Fruit fly (Drosophila melanogaster) whole organism, prepupa: Measurements from ENCODE around the gene Idgf2.

Experiments used
- Blimp-1 ChIP-seq: fragments of 200-800 bp; sonication (Bioruptor generic); optimal IDR thresholded peaks from 3 replicates; lab custom pipeline; 2017; ENCODE audit warnings: missing biosample characterization, missing genetic modification characterization, mild to moderate bottlenecking, moderate library complexity, missing genetic modification reagents
- CG10631 ChIP-seq: fragments of 200-800 bp; sonication (Bioruptor generic); optimal IDR thresholded peaks from 2 replicates; lab custom pipeline; 2016; ENCODE audit warnings: missing biosample characterization, missing genetic modification characterization
- CG10669 ChIP-seq: fragments of 200-800 bp; sonication (Bioruptor generic); optimal IDR thresholded peaks from 3 replicates; lab custom pipeline; 2018; ENCODE audit warnings: missing biosample characterization, mild to moderate bottlenecking, missing genetic modification characterization, moderate library complexity
- CG11294 ChIP-seq: fragments of 200-800 bp; sonication (Bioruptor generic); IDR thresholded peaks from 2 replicates; pipeline ENCODE4 v1.3.6; 2022; ENCODE audit warnings: missing biosample characterization, missing genetic modification characterization
- CG15336 ChIP-seq: fragments of 200-800 bp; sonication (Bioruptor generic); IDR thresholded peaks from 2 replicates; pipeline ENCODE4 v1.3.6; 2022; ENCODE audit warnings: missing biosample characterization, missing genetic modification characterization
- CG31627 ChIP-seq: fragments of 200-800 bp; sonication (Bioruptor generic); optimal IDR thresholded peaks from 3 replicates; lab custom pipeline; 2016; ENCODE audit warnings: missing biosample characterization, missing genetic modification characterization
- CG32006 ChIP-seq: fragments of 200-800 bp; sonication (Bioruptor generic); optimal IDR thresholded peaks from 3 replicates; lab custom pipeline; 2017; ENCODE audit warnings: missing biosample characterization, mild to moderate bottlenecking, missing genetic modification characterization
- CG4318 ChIP-seq: fragments of 200-800 bp; sonication (Bioruptor generic); optimal IDR thresholded peaks from 3 replicates; lab custom pipeline; 2017; ENCODE audit warnings: missing biosample characterization, mild to moderate bottlenecking, missing genetic modification characterization
- CG6163 ChIP-seq: fragments of 200-800 bp; sonication (Bioruptor generic); IDR thresholded peaks from 3 replicates; pipeline ENCODE4 v1.3.6; 2022; ENCODE audit warnings: missing biosample characterization, missing genetic modification characterization
- CG6792 ChIP-seq: fragments of 200-800 bp; sonication (Bioruptor generic); optimal IDR thresholded peaks from 3 replicates; lab custom pipeline; 2016; ENCODE audit warnings: missing biosample characterization, missing genetic modification characterization
- CG8119 ChIP-seq: fragments of 200-800 bp; sonication (Bioruptor generic); IDR thresholded peaks from 3 replicates; pipeline ENCODE4 v1.3.6; 2022; ENCODE audit warnings: missing biosample characterization, missing genetic modification characterization
- CG8632 ChIP-seq: fragments of 200-800 bp; sonication (Bioruptor generic); optimal IDR thresholded peaks from 3 replicates; lab custom pipeline; 2016; ENCODE audit warnings: missing biosample characterization, missing genetic modification characterization
- CG9139 ChIP-seq: fragments of 200-800 bp; sonication (Bioruptor generic); optimal IDR thresholded peaks from 3 replicates; lab custom pipeline; 2017; ENCODE audit warnings: missing biosample characterization, mild to moderate bottlenecking, missing genetic modification characterization
- Eip75B ChIP-seq: fragments of 200-800 bp; sonication (Bioruptor generic); optimal IDR thresholded peaks from 3 replicates; lab custom pipeline; 2016; ENCODE audit warnings: missing biosample characterization, missing genetic modification characterization
- Eip78C ChIP-seq: fragments of 200-800 bp; sonication (Bioruptor generic); peaks from one replicate; lab custom pipeline; 2016; ENCODE audit warnings: missing biosample characterization, missing genetic modification characterization
- Eip93F ChIP-seq: fragments of 200-800 bp; sonication (Bioruptor generic); optimal IDR thresholded peaks from 2 replicates; lab custom pipeline; 2016; ENCODE audit warnings: missing biosample characterization, mild to moderate bottlenecking, missing genetic modification characterization
- Ets21C ChIP-seq: fragments of 200-800 bp; sonication (Bioruptor generic); optimal IDR thresholded peaks from 3 replicates; lab custom pipeline; 2016; ENCODE audit warnings: missing biosample characterization, missing genetic modification characterization
- Gug ChIP-seq: fragments of 200-800 bp; sonication (Bioruptor generic); IDR thresholded peaks from 2 replicates; pipeline ENCODE4 v1.3.6; 2022; ENCODE audit warnings: missing biosample characterization, missing genetic modification characterization
- Hr39 ChIP-seq: fragments of 200-800 bp; sonication (Bioruptor generic); optimal IDR thresholded peaks from 2 replicates; lab custom pipeline; 2016; ENCODE audit warnings: missing biosample characterization, missing genetic modification characterization
- Hr4 ChIP-seq: fragments of 200-800 bp; sonication (Bioruptor generic); optimal IDR thresholded peaks from 3 replicates; lab custom pipeline; 2016; ENCODE audit warnings: missing biosample characterization, missing genetic modification characterization
- Met ChIP-seq: fragments of 200-800 bp; sonication (Bioruptor generic); optimal IDR thresholded peaks from 3 replicates; lab custom pipeline; 2016; ENCODE audit warnings: missing biosample characterization, missing genetic modification characterization
- Smox ChIP-seq: fragments of 200-800 bp; sonication (Bioruptor generic); optimal IDR thresholded peaks from 3 replicates; lab custom pipeline; 2016; ENCODE audit warnings: missing biosample characterization, missing genetic modification characterization
- Sox102F ChIP-seq: fragments of 200-800 bp; sonication (Bioruptor generic); optimal IDR thresholded peaks from 2 replicates; lab custom pipeline; 2016; ENCODE audit warnings: missing biosample characterization, mild to moderate bottlenecking, missing genetic modification characterization
- Sox14 ChIP-seq: fragments of 200-800 bp; sonication (Bioruptor generic); optimal IDR thresholded peaks from 3 replicates; lab custom pipeline; 2016; ENCODE audit warnings: missing biosample characterization, missing genetic modification characterization
- Sox15 ChIP-seq: fragments of 200-800 bp; sonication (Bioruptor generic); optimal IDR thresholded peaks from 3 replicates; lab custom pipeline; 2016; ENCODE audit warnings: missing biosample characterization, missing genetic modification characterization
- achi ChIP-seq: fragments of 200-800 bp; sonication (Bioruptor generic); optimal IDR thresholded peaks from 3 replicates; lab custom pipeline; 2016; ENCODE audit warnings: missing biosample characterization, missing genetic modification characterization
- acj6 ChIP-seq: fragments of 200-800 bp; sonication (Bioruptor generic); optimal IDR thresholded peaks from 3 replicates; lab custom pipeline; 2016; ENCODE audit warnings: missing biosample characterization, missing genetic modification characterization
- cyc ChIP-seq: fragments of 200-800 bp; sonication (Bioruptor generic); optimal IDR thresholded peaks from 3 replicates; lab custom pipeline; 2016; ENCODE audit warnings: missing biosample characterization, missing genetic modification characterization
- fkh ChIP-seq: fragments of 200-800 bp; sonication (Bioruptor generic); optimal IDR thresholded peaks from 3 replicates; lab custom pipeline; 2017; ENCODE audit warnings: missing biosample characterization, mild to moderate bottlenecking, missing genetic modification characterization, moderate library complexity
- lz ChIP-seq: fragments of 200-800 bp; sonication (Bioruptor generic); optimal IDR thresholded peaks from 3 replicates; lab custom pipeline; 2016; ENCODE audit warnings: missing biosample characterization, missing genetic modification characterization
- salr ChIP-seq, 2 experiments: fragments of 200-800 bp; sonication (Bioruptor generic); optimal IDR thresholded peaks; 3 replicates each; lab custom pipeline; 2016 to 2018; ENCODE audit warnings: missing biosample characterization in 2 of 2, missing genetic modification characterization in 2 of 2, mild to moderate bottlenecking in 1 of 2
- ss ChIP-seq, 2 experiments: fragments of 200-800 bp; sonication (Bioruptor generic); optimal IDR thresholded peaks; 2 replicates in 1 of 2; 3 replicates in 1 of 2; lab custom pipeline; 2017 to 2018; ENCODE audit warnings: mild to moderate bottlenecking in 2 of 2, missing biosample characterization in 2 of 2, missing genetic modification characterization in 2 of 2, moderate library complexity in 1 of 2
- svp ChIP-seq: fragments of 200-800 bp; sonication (Bioruptor generic); peaks from one replicate; lab custom pipeline; 2016; ENCODE audit warnings: missing biosample characterization, missing genetic modification characterization
- topi ChIP-seq: fragments of 200-800 bp; sonication (Bioruptor generic); optimal IDR thresholded peaks from 3 replicates; lab custom pipeline; 2016; ENCODE audit warnings: missing biosample characterization, missing genetic modification characterization
- vri ChIP-seq: fragments of 200-800 bp; sonication (Bioruptor generic); optimal IDR thresholded peaks from 3 replicates; lab custom pipeline; 2016; ENCODE audit warnings: missing biosample characterization, mild to moderate bottlenecking, missing genetic modification characterization

Gene Idgf2

dm6 chr2L:16451858-16452257 lies 4.7 kb downstream of the Idgf2 start:
- TF ChIP-seq fkh (GFP tag; lab: Kevin White, UChicago): peak; percentile 68
- TF ChIP-seq Gug (GFP tag; lab: Robert Waterston, UW): no peak

DNA sequence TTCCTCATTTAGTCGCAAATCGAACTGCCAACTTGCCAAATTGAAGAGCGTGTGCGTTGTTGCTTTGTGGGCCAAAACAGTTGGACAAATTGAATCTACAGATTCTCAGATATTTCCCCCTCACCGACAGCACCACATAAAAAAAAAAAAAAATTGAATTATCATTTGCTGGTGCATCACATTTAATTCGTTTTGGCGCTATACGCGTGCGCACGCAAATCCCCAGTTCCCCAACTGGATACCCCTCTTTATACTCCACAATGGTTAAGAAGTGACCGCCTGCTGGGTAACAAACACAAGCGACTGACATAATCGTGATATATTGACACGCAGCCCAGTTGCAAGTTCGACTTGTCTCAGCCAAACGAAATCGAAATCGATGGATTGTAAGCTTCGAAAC lies 11.3 kb downstream of the Idgf2 start:
- no peak for TF ChIP-seq fkh (GFP tag; lab: Kevin White, UChicago)
- TF ChIP-seq Sox102F (GFP tag; lab: Kevin White, UChicago): no peak
- TF ChIP-seq ss (GFP tag; optimal IDR thresholded peaks at IDR 0.05; lab: Kevin White, UChicago): peak in 1 of 2 experiments; percentile 95

DNA sequence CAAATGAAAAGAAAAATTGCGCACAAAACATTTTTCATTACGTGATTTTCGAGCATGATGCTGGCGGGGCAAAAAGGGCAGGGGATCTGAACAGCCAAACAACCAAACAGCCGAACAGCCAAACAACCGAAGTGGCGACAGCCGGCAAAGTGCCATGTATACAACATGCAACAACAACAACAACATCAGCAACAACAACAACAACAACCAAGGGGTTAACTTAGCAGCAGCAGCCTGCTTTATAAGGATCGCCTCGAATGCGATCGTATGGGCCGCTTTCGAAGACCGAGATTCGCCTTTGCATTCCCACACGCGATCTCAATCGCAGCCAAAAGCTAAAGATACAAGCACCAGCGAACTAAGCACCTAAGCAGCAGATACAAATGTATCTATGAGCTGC lies 16.5 kb downstream of the Idgf2 start:
- TF ChIP-seq Ets21C (GFP tag; lab: Kevin White, UChicago) (no peak), CG11294 (no peak), Sox14 (GFP tag; lab: Kevin White, UChicago) (no peak), CG6163 (GFP tag; lab: Robert Waterston, UW) (no peak), ss (GFP tag; optimal IDR thresholded peaks at IDR 0.05; lab: Kevin White, UChicago) (peak in 1 of 2 experiments; percentile 90), Hr39 (GFP tag; lab: Kevin White, UChicago) (no peak), CG6792 (GFP tag; lab: Kevin White, UChicago) (no peak), salr (GFP tag; optimal IDR thresholded peaks at IDR 0.05; lab: Kevin White, UChicago) (no peak), Sox15 (GFP tag; lab: Kevin White, UChicago) (no peak), lz (GFP tag; lab: Kevin White, UChicago) (no peak), CG10669 (GFP tag; lab: Kevin White, UChicago) (no peak), vri (GFP tag; lab: Kevin White, UChicago) (peak; percentile 34), Eip78C (peak; percentile 42), cyc (GFP tag; lab: Kevin White, UChicago) (no peak), svp (GFP tag; lab: Kevin White, UChicago) (no peak), CG10631 (GFP tag; lab: Kevin White, UChicago) (no peak), CG9139 (GFP tag; lab: Kevin White, UChicago) (no peak), CG31627 (GFP tag; lab: Kevin White, UChicago) (no peak), Sox102F (GFP tag; lab: Kevin White, UChicago) (no peak), Smox (no peak), Blimp-1 (GFP tag; lab: Kevin White, UChicago) (no peak), acj6 (GFP tag; lab: Kevin White, UChicago) (no peak), Eip75B (GFP tag; lab: Kevin White, UChicago) (no peak), Hr4 (GFP tag; lab: Kevin White, UChicago) (no peak)

dm6 chr2L:16469749-16470148 lies 22.6 kb downstream of the Idgf2 start:
- peak; percentile 59 for TF ChIP-seq CG32006
- no peak for TF ChIP-seq CG15336 (GFP tag; lab: Robert Waterston, UW)
- no peak for TF ChIP-seq CG8632 (GFP tag; lab: Kevin White, UChicago)
- peak; percentile 4 for TF ChIP-seq Hr4 (GFP tag; lab: Kevin White, UChicago)
- peak; percentile 42; the same call in 1 of the 3 replicates for TF ChIP-seq CG8119 (GFP tag; lab: Robert Waterston, UW)
- TF ChIP-seq Eip93F (GFP tag; lab: Kevin White, UChicago): no peak
- TF ChIP-seq ss (GFP tag; optimal IDR thresholded peaks at IDR 0.05; lab: Kevin White, UChicago): no peak
- TF ChIP-seq Eip78C: peak; percentile 56
- TF ChIP-seq svp (GFP tag; lab: Kevin White, UChicago): peak; percentile 30
- TF ChIP-seq CG4318 (GFP tag; lab: Kevin White, UChicago): peak; percentile 4
- peak; percentile 12 for TF ChIP-seq achi (GFP tag; lab: Kevin White, UChicago)

- no peak for TF ChIP-seq Met (GFP tag; lab: Kevin White, UChicago)
- TF ChIP-seq topi (GFP tag; lab: Kevin White, UChicago): no peak
Measured at dm6 chr2L:16472184-16472583, 25.1 kb downstream of the Idgf2 start.
